Worm (Caenorhabditis elegans) whole organism, L4 larva: ENCODE data around the gene ZK418.2.

Experiments used
- Y105C5A.15 ChIP-seq: fragments of 200-800 bp; sonication (Bioruptor generic); IDR thresholded peaks from 2 replicates; pipeline ENCODE4 v1.3.6; 2022; ENCODE audit warnings: missing genetic modification characterization, missing compliant biosample characterization
- attf-4 ChIP-seq: sonication (generic microtip); optimal IDR thresholded peaks from 3 replicates; lab custom pipeline; 2017; ENCODE audit warnings: missing biosample characterization, missing genetic modification characterization
- daf-12 ChIP-seq: fragments of 150-350 bp; optimal IDR thresholded peaks from 2 replicates; lab custom pipeline; 2014; ENCODE audit warnings: missing biosample characterization, missing genetic modification reagents, missing genetic modification characterization
- dve-1 ChIP-seq: sonication (generic microtip); optimal IDR thresholded peaks from 2 replicates; lab custom pipeline; 2017; ENCODE audit warnings: antibody characterized with exemption, mild to moderate bottlenecking, missing genetic modification characterization, missing compliant biosample characterization; ENCODE audit not compliant: insufficient read depth
- mxl-3 ChIP-seq: fragments of 200-800 bp; sonication (Bioruptor generic); optimal IDR thresholded peaks from 2 replicates; lab custom pipeline; 2018; ENCODE audit warnings: mild to moderate bottlenecking, missing genetic modification characterization, missing compliant biosample characterization
- rbr-2 ChIP-seq: sonication (generic microtip); optimal IDR thresholded peaks from 2 replicates; lab custom pipeline; 2016; ENCODE audit warnings: missing genotype, missing genetic modification characterization, missing compliant biosample characterization
- sdz-12 ChIP-seq: fragments of 200-800 bp; sonication (Bioruptor generic); optimal IDR thresholded peaks from 2 replicates; lab custom pipeline; 2018; ENCODE audit warnings: mild to moderate bottlenecking, missing genetic modification characterization, missing compliant biosample characterization
- unc-130 ChIP-seq: sonication (generic microtip); optimal IDR thresholded peaks from 2 replicates; lab custom pipeline; 2016; ENCODE audit warnings: missing genetic modification reagents, missing genetic modification characterization, missing compliant biosample characterization
- zip-2 ChIP-seq: fragments of 150-350 bp; optimal IDR thresholded peaks from 2 replicates; lab custom pipeline; 2014; ENCODE audit warnings: missing biosample characterization, missing genetic modification characterization

- TF ChIP-seq Y105C5A.15 (GFP tag; lab: Robert Waterston, UW): no peak
- TF ChIP-seq dve-1 (tag; lab: Kevin White, UChicago): no peak
- TF ChIP-seq attf-4: no peak
- no peak for TF ChIP-seq sdz-12
- TF ChIP-seq mxl-3 (GFP tag; lab: Kevin White, UChicago): no peak
- no peak for TF ChIP-seq zip-2 (tag; lab: Kevin White, UChicago)
- TF ChIP-seq unc-130 (GFP tag; lab: Kevin White, UChicago): no peak
- no peak for TF ChIP-seq daf-12 (tag; lab: Kevin White, UChicago)
- TF ChIP-seq rbr-2 (tag; lab: Kevin White, UChicago): no peak
Observed at ce11 chrIII:7064185-7064584, 27.0 kb upstream of the ZK418.2 start, which contains the start of gene R01H2.4.
